Fruit fly (Drosophila melanogaster) S2 (cell line): ENCODE results near the gene aph-1.

Experiments used
- CG8478 ChIP-seq: fragments of >200 bp; optimal IDR thresholded peaks from 2 replicates; lab custom pipeline; 2018
- CTCF ChIP-seq, 2 experiments: fragments of >200 bp; optimal IDR thresholded peaks; 2 replicates each; lab custom pipeline; 2018

The aph-1 gene

DNA sequence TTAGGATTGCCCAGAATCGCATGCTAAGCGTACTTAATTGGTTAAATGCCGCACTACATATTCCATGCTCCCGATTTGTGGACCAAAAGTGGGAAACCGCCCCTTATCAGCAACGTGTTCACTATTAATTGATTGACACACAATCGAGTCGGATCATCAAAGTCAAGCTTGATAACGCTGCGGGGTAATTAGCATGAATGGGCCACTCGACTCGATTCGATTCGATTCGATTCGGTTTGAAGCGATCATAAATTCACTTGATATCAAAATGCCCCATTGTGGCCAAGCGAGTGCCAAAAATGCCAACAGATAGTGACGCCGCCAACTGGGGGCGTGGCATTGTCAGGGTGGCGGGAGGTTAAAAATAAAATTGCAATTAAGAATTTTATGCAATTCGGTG is 41.6 kb downstream of the aph-1 start:
- TF ChIP-seq CTCF (optimal IDR thresholded peaks at IDR 0.05; lab: Kevin White, UChicago), result no peak
- no peak for TF ChIP-seq CG8478

DNA sequence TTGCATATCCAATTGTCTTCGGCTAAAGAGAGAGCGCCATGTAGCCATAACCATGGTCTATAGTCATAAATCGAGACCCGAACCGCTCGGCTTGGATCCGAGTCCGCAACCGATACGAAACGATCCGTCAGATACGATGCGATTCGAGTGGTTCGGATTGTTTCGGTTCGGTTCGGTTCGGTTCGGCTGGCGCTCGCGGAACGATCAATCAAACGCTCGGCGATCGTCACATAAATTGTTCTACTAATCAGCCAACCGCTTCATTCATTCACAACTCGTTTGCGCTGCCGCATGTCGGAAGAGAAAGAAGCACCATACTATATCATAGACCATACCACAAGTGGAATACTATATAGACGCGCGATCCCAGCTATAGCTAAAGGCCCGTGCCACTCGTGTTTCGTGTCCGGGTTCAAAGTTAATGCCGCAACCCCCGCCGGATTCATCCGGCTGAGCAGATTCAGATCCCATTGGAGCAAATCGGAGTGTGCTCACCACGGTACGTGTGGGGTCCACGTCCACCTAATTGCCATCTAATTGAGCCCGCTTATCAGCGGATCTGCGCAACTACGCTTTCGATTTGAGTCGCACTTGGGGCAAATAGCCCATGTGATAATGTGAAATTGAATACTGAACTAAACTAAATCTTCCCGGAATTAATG is 42.1 kb downstream of the aph-1 start:
- no peak for TF ChIP-seq CTCF (optimal IDR thresholded peaks at IDR 0.05; lab: Kevin White, UChicago)
- TF ChIP-seq CG8478, result no peak

DNA sequence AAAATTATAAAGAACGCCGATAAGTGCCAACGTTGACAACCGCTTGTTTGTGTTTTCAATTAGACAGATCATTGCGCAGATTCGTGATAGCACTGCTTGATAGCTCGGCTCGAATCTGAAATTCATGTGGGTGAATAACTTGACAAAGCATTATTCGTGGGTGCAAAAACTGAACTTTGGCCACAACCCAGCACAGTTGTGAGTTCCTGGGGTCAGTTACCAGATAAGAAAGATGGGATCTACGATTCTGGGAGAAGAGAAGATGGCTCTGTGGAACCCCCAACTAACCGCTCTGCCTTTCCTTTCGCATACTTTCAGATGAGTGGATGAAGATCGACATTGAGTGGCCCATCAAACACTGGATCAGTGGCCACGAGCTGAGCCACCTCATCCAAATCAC is 44.8 kb downstream of the aph-1 start:
- TF ChIP-seq CTCF (optimal IDR thresholded peaks at IDR 0.05; lab: Kevin White, UChicago) (no peak), CG8478 (no peak)

DNA sequence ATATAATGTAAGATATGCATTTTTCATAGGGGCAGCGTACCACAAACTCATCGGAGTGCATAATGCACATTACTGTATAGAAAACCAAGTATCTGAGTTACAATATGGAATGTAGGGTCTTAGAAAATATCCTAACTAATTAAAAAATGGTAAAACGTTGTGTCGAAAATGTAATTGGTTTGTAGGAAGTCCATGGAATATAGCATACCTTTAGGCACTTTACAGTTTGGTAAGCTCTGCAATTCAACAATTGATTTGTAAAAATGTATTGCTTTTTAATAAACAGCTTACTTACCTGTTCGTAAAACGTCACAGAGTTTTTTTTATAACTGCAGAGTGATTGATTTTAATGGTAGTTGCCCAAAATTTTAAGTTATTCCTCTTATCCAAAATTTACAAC is 46.1 kb downstream of the aph-1 start, which contains the start of gene CG2964:
CG2964 (plus strand) TSS at position 301 of the 400 bp plus-strand sequence.
- TF ChIP-seq CTCF (optimal IDR thresholded peaks at IDR 0.05; lab: Kevin White, UChicago) (no peak), CG8478 (no peak)

DNA sequence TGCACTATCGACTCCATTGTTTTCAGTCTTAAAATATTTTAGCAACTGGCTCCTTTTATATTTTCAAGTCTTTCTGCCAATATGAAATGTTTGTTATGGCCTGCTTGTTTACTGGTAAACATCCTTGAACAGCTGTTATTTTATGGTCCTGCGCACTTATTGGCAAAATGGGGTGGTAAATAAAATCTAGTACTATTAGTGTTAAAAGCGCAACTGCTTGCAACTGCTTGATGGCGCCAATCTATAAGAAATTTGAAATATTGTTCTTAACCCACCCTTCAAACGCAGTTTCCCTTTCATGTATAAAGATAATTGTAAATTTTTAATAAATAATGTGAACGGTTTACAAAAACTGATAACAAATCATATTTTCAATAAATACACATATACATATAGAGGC is 49.6 kb downstream of the aph-1 start, which contains the start of gene G6P:
G6P (minus strand) TSS at position 88 of the 400 bp plus-strand sequence.
- TF ChIP-seq CG8478 (no peak), CTCF (optimal IDR thresholded peaks at IDR 0.05; lab: Kevin White, UChicago) (no peak)
